Worm (Caenorhabditis elegans): ENCODE results near the gene srw-35.

Gene srw-35

ce11 chrV:16471995-16472563 is at the start of gene srw-35:
srw-35 (plus strand) TSS chrV:16472513.
- no peak for TF ChIP-seq mab-5 (tag; optimal IDR thresholded peaks at IDR 0.05)
- TF ChIP-seq lin-39 (tag; optimal IDR thresholded peaks at IDR 0.05) = no peak
- no peak for TF ChIP-seq ztf-11 (tag; optimal IDR thresholded peaks at IDR 0.05)
- no peak for TF ChIP-seq blmp-1 (tag; optimal IDR thresholded peaks at IDR 0.05; ENCODE audit: insufficient read depth)
- TF ChIP-seq C34F6.9 (tag; optimal IDR thresholded peaks at IDR 0.05) = no peak
- TF ChIP-seq nhr-11 (tag; optimal IDR thresholded peaks at IDR 0.05) = no peak
- no peak for TF ChIP-seq nhr-237 (tag; optimal IDR thresholded peaks at IDR 0.05)
- no peak for TF ChIP-seq gmeb-1 (tag; optimal IDR thresholded peaks at IDR 0.05)
- no peak for TF ChIP-seq elt-1 (tag; optimal IDR thresholded peaks at IDR 0.05)
- no peak for TF ChIP-seq ama-1 (optimal IDR thresholded peaks at IDR 0.05)
- no peak for TF ChIP-seq ceh-82 (tag; optimal IDR thresholded peaks at IDR 0.05)

- TF ChIP-seq elt-3 (tag; optimal IDR thresholded peaks at IDR 0.05) (no peak), nhr-237 (tag; optimal IDR thresholded peaks at IDR 0.05) (no peak), ceh-16 (tag; optimal IDR thresholded peaks at IDR 0.05) (no peak), gmeb-1 (tag; optimal IDR thresholded peaks at IDR 0.05) (no peak), nhr-10 (tag; optimal IDR thresholded peaks at IDR 0.05) (no peak), nhr-23 (tag; optimal IDR thresholded peaks at IDR 0.05) (no peak), C34F6.9 (tag; optimal IDR thresholded peaks at IDR 0.05) (no peak), zag-1 (tag; optimal IDR thresholded peaks at IDR 0.05) (no peak), ztf-1 (GFP tag; conservative IDR thresholded peaks at IDR 0.05) (no peak), sem-4 (tag; optimal IDR thresholded peaks at IDR 0.05) (no peak), snpc-4 (tag; optimal IDR thresholded peaks at IDR 0.05) (no peak), ceh-82 (tag; optimal IDR thresholded peaks at IDR 0.05) (no peak)
Observed at ce11 chrV:16424428-16424827, 47.9 kb upstream of the srw-35 start, which contains the start of gene srw-29. srw-29 (minus strand) TSS chrV:16424528.

ce11 chrV:16429503-16429902 is 42.8 kb upstream of the srw-35 start, which contains the start of gene F26D2.10:
F26D2.10 (minus strand) TSS chrV:16429603.
- TF ChIP-seq nhr-11 (tag; optimal IDR thresholded peaks at IDR 0.05) (no peak), unc-55 (GFP tag; optimal IDR thresholded peaks at IDR 0.05) (no peak), nhr-237 (tag; optimal IDR thresholded peaks at IDR 0.05) (no peak), dmd-4 (tag; optimal IDR thresholded peaks at IDR 0.05) (no peak), crh-2 (tag; optimal IDR thresholded peaks at IDR 0.05) (no peak), nhr-23 (tag; optimal IDR thresholded peaks at IDR 0.05) (no peak), lin-13 (GFP tag; optimal IDR thresholded peaks at IDR 0.05) (no peak), unc-62 (GFP tag; optimal IDR thresholded peaks at IDR 0.05) (no peak), ztf-4 (tag; optimal IDR thresholded peaks at IDR 0.05) (no peak), ceh-82 (tag; optimal IDR thresholded peaks at IDR 0.05) (no peak), fos-1 (tag; optimal IDR thresholded peaks at IDR 0.05) (no peak), alr-1 (tag; optimal IDR thresholded peaks at IDR 0.05) (no peak), peb-1 (tag; optimal IDR thresholded peaks at IDR 0.05) (no peak), skn-1 (tag; optimal IDR thresholded peaks at IDR 0.05) (no peak), zag-1 (tag; optimal IDR thresholded peaks at IDR 0.05) (no peak), nhr-77 (tag; optimal IDR thresholded peaks at IDR 0.05) (no peak)

ce11 chrV:16429940-16430339 is 42.4 kb upstream of the srw-35 start, which contains the start of gene str-73:
str-73 (plus strand) TSS chrV:16430240.
- no peak for TF ChIP-seq peb-1 (tag; optimal IDR thresholded peaks at IDR 0.05)
- TF ChIP-seq zag-1 (tag; optimal IDR thresholded peaks at IDR 0.05) = no peak
- TF ChIP-seq lin-13 (GFP tag; optimal IDR thresholded peaks at IDR 0.05) = no peak
- no peak for TF ChIP-seq nhr-25 (tag; optimal IDR thresholded peaks at IDR 0.05)

- TF ChIP-seq nhr-6 (tag; optimal IDR thresholded peaks at IDR 0.05) = no peak
- no peak for TF ChIP-seq skn-1 (tag; optimal IDR thresholded peaks at IDR 0.05)
- no peak for TF ChIP-seq R02D3.7 (tag; optimal IDR thresholded peaks at IDR 0.05)
- no peak for TF ChIP-seq ztf-1 (GFP tag; conservative IDR thresholded peaks at IDR 0.05)
- TF ChIP-seq lin-11 (tag; optimal IDR thresholded peaks at IDR 0.05) = no peak
- no peak for TF ChIP-seq ztf-4 (tag; optimal IDR thresholded peaks at IDR 0.05)
- TF ChIP-seq C34F6.9 (tag; optimal IDR thresholded peaks at IDR 0.05) = no peak
- no peak for TF ChIP-seq egl-27 (tag; optimal IDR thresholded peaks at IDR 0.05)
- TF ChIP-seq fos-1 (tag; optimal IDR thresholded peaks at IDR 0.05) = no peak
- TF ChIP-seq unc-62 (GFP tag; optimal IDR thresholded peaks at IDR 0.05) = no peak
- no peak for TF ChIP-seq zag-1 (tag; optimal IDR thresholded peaks at IDR 0.05)
- no peak for TF ChIP-seq dmd-4 (tag; optimal IDR thresholded peaks at IDR 0.05)
- TF ChIP-seq unc-55 (GFP tag; optimal IDR thresholded peaks at IDR 0.05) = no peak
- no peak for TF ChIP-seq nhr-10 (tag; optimal IDR thresholded peaks at IDR 0.05)
- no peak for TF ChIP-seq elt-1 (tag; optimal IDR thresholded peaks at IDR 0.05)
Observed at ce11 chrV:16433471-16433870, 38.8 kb upstream of the srw-35 start, which contains the start of gene clec-234. clec-234 (minus strand) TSS chrV:16433571.

Data from whole organism, L2 larva.